Worm (Caenorhabditis elegans) whole organism, L2 larva: ENCODE measurements around the gene srh-95.

Experiments used
- F13H6.1 ChIP-seq: sonication (generic microtip); optimal IDR thresholded peaks from 2 replicates; lab custom pipeline; 2016; ENCODE audit warnings: missing genetic modification characterization, missing compliant biosample characterization
- Y55F3AM.14 ChIP-seq: fragments of 200-800 bp; sonication (Bioruptor generic); optimal IDR thresholded peaks from 2 replicates; lab custom pipeline; 2018; ENCODE audit warnings: mild to moderate bottlenecking, missing genetic modification characterization, missing compliant biosample characterization
- alr-1 ChIP-seq: fragments of 150-350 bp; optimal IDR thresholded peaks from 2 replicates; lab custom pipeline; 2014; ENCODE audit warnings: missing biosample characterization, missing genetic modification characterization
- aly-2 ChIP-seq: fragments of 150-350 bp; optimal IDR thresholded peaks from 2 replicates; lab custom pipeline; 2014; ENCODE audit warnings: missing biosample characterization, missing genetic modification characterization
- blmp-1 ChIP-seq: sonication (generic microtip); optimal IDR thresholded peaks from 2 replicates; lab custom pipeline; 2017; ENCODE audit warnings: missing genetic modification characterization, mild to moderate bottlenecking, missing compliant biosample characterization, antibody characterized with exemption, moderate library complexity; ENCODE audit not compliant: insufficient read depth
- ceh-16 ChIP-seq: fragments of 150-350 bp; optimal IDR thresholded peaks from 2 replicates; lab custom pipeline; 2014; ENCODE audit warnings: missing biosample characterization, missing genetic modification characterization
- ceh-82 ChIP-seq: fragments of 150-350 bp; optimal IDR thresholded peaks from 2 replicates; lab custom pipeline; 2014; ENCODE audit warnings: missing biosample characterization, missing genetic modification characterization
- crh-2 ChIP-seq: sonication (generic microtip); optimal IDR thresholded peaks from 2 replicates; lab custom pipeline; 2017; ENCODE audit warnings: missing biosample characterization, missing genetic modification characterization
- dmd-4 ChIP-seq: sonication (generic microtip); optimal IDR thresholded peaks from 2 replicates; lab custom pipeline; 2017; ENCODE audit warnings: missing biosample characterization, missing genetic modification characterization
- egl-27 ChIP-seq: sonication (generic microtip); optimal IDR thresholded peaks from 3 replicates; lab custom pipeline; 2017; ENCODE audit warnings: missing biosample characterization, missing genetic modification reagents, missing genetic modification characterization
- elt-1 ChIP-seq: fragments of 150-350 bp; optimal IDR thresholded peaks from 2 replicates; lab custom pipeline; 2014; ENCODE audit warnings: missing biosample characterization, missing genetic modification characterization
- elt-3 ChIP-seq: sonication (generic microtip); optimal IDR thresholded peaks from 2 replicates; lab custom pipeline; 2017; ENCODE audit warnings: missing biosample characterization, missing genetic modification characterization
- fos-1 ChIP-seq: fragments of 150-350 bp; optimal IDR thresholded peaks from 2 replicates; lab custom pipeline; 2014; ENCODE audit warnings: missing biosample characterization, missing genetic modification characterization
- gmeb-1 ChIP-seq: fragments of 150-350 bp; optimal IDR thresholded peaks from 2 replicates; lab custom pipeline; 2014; ENCODE audit warnings: missing biosample characterization, missing genetic modification characterization
- lin-13 ChIP-seq: fragments of 150-350 bp; optimal IDR thresholded peaks from 2 replicates; lab custom pipeline; 2014; ENCODE audit warnings: missing biosample characterization, missing genetic modification reagents, missing genetic modification characterization
- mbf-1 ChIP-seq: sonication (generic microtip); optimal IDR thresholded peaks from 2 replicates; lab custom pipeline; 2017; ENCODE audit warnings: missing biosample characterization, missing genetic modification characterization
- mdl-1 ChIP-seq, 2 experiments: fragments of 150-350 bp in 1 of 2; sonication (generic microtip) in 1 of 2; optimal IDR thresholded peaks; 2 replicates each; lab custom pipeline; 2017; ENCODE audit warnings: missing biosample characterization in 2 of 2, missing genetic modification characterization in 2 of 2
- nhr-10 ChIP-seq: sonication (generic microtip); optimal IDR thresholded peaks from 2 replicates; lab custom pipeline; 2017; ENCODE audit warnings: missing biosample characterization, missing genetic modification characterization
- nhr-11 ChIP-seq: fragments of 150-350 bp; optimal IDR thresholded peaks from 2 replicates; lab custom pipeline; 2014; ENCODE audit warnings: missing biosample characterization, missing genetic modification characterization
- nhr-12 ChIP-seq: fragments of 150-350 bp; optimal IDR thresholded peaks from 2 replicates; lab custom pipeline; 2014; ENCODE audit warnings: missing biosample characterization, missing genetic modification characterization
- nhr-21 ChIP-seq: fragments of 150-350 bp; optimal IDR thresholded peaks from 2 replicates; lab custom pipeline; 2014; ENCODE audit warnings: missing biosample characterization, missing genetic modification characterization
- nhr-23 ChIP-seq: fragments of 150-350 bp; optimal IDR thresholded peaks from 2 replicates; lab custom pipeline; 2014; ENCODE audit warnings: missing biosample characterization, missing genetic modification reagents, missing genetic modification characterization
- nhr-25 ChIP-seq: fragments of 150-350 bp; sonication (generic microtip); optimal IDR thresholded peaks from 3 replicates; lab custom pipeline; 2014; ENCODE audit warnings: missing biosample characterization, missing genetic modification characterization
- nhr-6 ChIP-seq: fragments of 150-350 bp; optimal IDR thresholded peaks from 2 replicates; lab custom pipeline; 2014; ENCODE audit warnings: missing biosample characterization, missing genetic modification characterization
- sma-3 ChIP-seq: sonication (generic microtip); optimal IDR thresholded peaks from 2 replicates; lab custom pipeline; 2016; ENCODE audit warnings: missing genetic modification reagents, missing genetic modification characterization, missing compliant biosample characterization
- sma-9 ChIP-seq, 2 experiments: fragments of 150-350 bp in 1 of 2; sonication (generic microtip) in 1 of 2; optimal IDR thresholded peaks; 2 replicates each; lab custom pipeline; 2014 to 2016; ENCODE audit warnings: missing genetic modification characterization in 2 of 2, mild to moderate bottlenecking in 1 of 2, missing biosample characterization in 1 of 2, missing compliant biosample characterization in 1 of 2, missing genetic modification reagents in 1 of 2, moderate library complexity in 1 of 2
- snpc-4 ChIP-seq: fragments of 150-350 bp; optimal IDR thresholded peaks from 2 replicates; lab custom pipeline; 2014; ENCODE audit warnings: missing biosample characterization, missing genetic modification characterization
- unc-39 ChIP-seq: fragments of 150-350 bp; optimal IDR thresholded peaks from 2 replicates; lab custom pipeline; 2014; ENCODE audit warnings: missing biosample characterization, missing genetic modification characterization
- zag-1 ChIP-seq: fragments of 150-350 bp; optimal IDR thresholded peaks from 2 replicates; lab custom pipeline; 2014; ENCODE audit warnings: missing biosample characterization, missing genetic modification characterization
- ztf-4 ChIP-seq: fragments of 150-350 bp; optimal IDR thresholded peaks from 2 replicates; lab custom pipeline; 2014; ENCODE audit warnings: missing biosample characterization, missing genetic modification characterization

The srh-95 gene

ce11 chrV:16210257-16211002 lies 36.2 kb upstream of the srh-95 start, which contains the start of gene F11A5.16:
TSS of gene F11A5.16 (plus strand) at chrV:16210952.
- TF ChIP-seq fos-1: no peak
- TF ChIP-seq nhr-6 (tag; lab: Kevin White, UChicago): no peak
- no peak for TF ChIP-seq aly-2 (tag; lab: Kevin White, UChicago)
- no peak for TF ChIP-seq blmp-1 (tag; lab: Kevin White, UChicago)
- no peak for TF ChIP-seq nhr-23 (tag; lab: Kevin White, UChicago)

- TF ChIP-seq mbf-1 (tag; lab: Kevin White, UChicago) (no peak), sma-9 (GFP tag; optimal IDR thresholded peaks at IDR 0.05; lab: Kevin White, UChicago) (peak; percentile 76), sma-9 (tag; optimal IDR thresholded peaks at IDR 0.05; lab: Kevin White, UChicago) (no peak), nhr-21 (tag; lab: Kevin White, UChicago) (peak; percentile 61)
- TF ChIP-seq, all 48 proteins: peak for 2
These were observed 35.0 kb upstream of the srh-95 start for ce11 chrV:16211713-16212112.

- TF ChIP-seq nhr-23 (tag; lab: Kevin White, UChicago): no peak
- peak; percentile 45 for TF ChIP-seq nhr-25 (tag; lab: Kevin White, UChicago)
- peak; percentile 49 for TF ChIP-seq blmp-1 (tag; lab: Kevin White, UChicago)
- TF ChIP-seq egl-27 (tag; lab: Kevin White, UChicago): peak; percentile 0
- TF ChIP-seq gmeb-1: peak; percentile 27
- no peak for TF ChIP-seq alr-1 (tag; lab: Kevin White, UChicago)
- TF ChIP-seq nhr-11 (tag; lab: Kevin White, UChicago): no peak
- TF ChIP-seq elt-3 (tag; lab: Kevin White, UChicago): no peak
- TF ChIP-seq sma-9 (GFP tag; optimal IDR thresholded peaks at IDR 0.05; lab: Kevin White, UChicago): peak; percentile 91
- TF ChIP-seq sma-9 (tag; optimal IDR thresholded peaks at IDR 0.05; lab: Kevin White, UChicago): no peak
- TF ChIP-seq zag-1 (tag; lab: Kevin White, UChicago): no peak
- TF ChIP-seq lin-13 (GFP tag; lab: Kevin White, UChicago): no peak
- TF ChIP-seq mdl-1 (tag; optimal IDR thresholded peaks at IDR 0.05; lab: Kevin White, UChicago): peak in 1 of 2 experiments; percentile 3
- TF ChIP-seq sma-3 (GFP tag; lab: Kevin White, UChicago): peak; percentile 36
- no peak for TF ChIP-seq snpc-4 (tag; lab: Kevin White, UChicago)
- no peak for TF ChIP-seq dmd-4 (tag; lab: Kevin White, UChicago)
- peak; percentile 81 for TF ChIP-seq nhr-21 (tag; lab: Kevin White, UChicago)
- no peak for TF ChIP-seq nhr-12 (tag; lab: Kevin White, UChicago)
- TF ChIP-seq Y55F3AM.14 (GFP tag; lab: Kevin White, UChicago): peak; percentile 14
- peak; percentile 5 for TF ChIP-seq crh-2 (tag; lab: Kevin White, UChicago)
- no peak for TF ChIP-seq nhr-10 (tag; lab: Kevin White, UChicago)
- no peak for TF ChIP-seq ceh-16 (tag; lab: Kevin White, UChicago)
- TF ChIP-seq unc-39 (tag; lab: Kevin White, UChicago): no peak
- no peak for TF ChIP-seq aly-2 (tag; lab: Kevin White, UChicago)
These were observed 33.4 kb upstream of the srh-95 start for ce11 chrV:16213323-16213722.

ce11 chrV:16214505-16214904 lies 32.2 kb upstream of the srh-95 start, which contains the start of gene F11A5.9:
TSS of gene F11A5.9 (plus strand) at chrV:16214890.
- TF ChIP-seq blmp-1 (tag; lab: Kevin White, UChicago) (no peak), lin-13 (GFP tag; lab: Kevin White, UChicago) (no peak), unc-39 (tag; lab: Kevin White, UChicago) (no peak), alr-1 (tag; lab: Kevin White, UChicago) (no peak), snpc-4 (tag; lab: Kevin White, UChicago) (no peak), nhr-10 (tag; lab: Kevin White, UChicago) (no peak), elt-1 (no peak), gmeb-1 (no peak), egl-27 (tag; lab: Kevin White, UChicago) (no peak), nhr-21 (tag; lab: Kevin White, UChicago) (no peak), mdl-1 (tag; optimal IDR thresholded peaks at IDR 0.05; lab: Kevin White, UChicago) (no peak), ceh-16 (tag; lab: Kevin White, UChicago) (no peak), ztf-4 (no peak), fos-1 (no peak), ceh-82 (tag; lab: Kevin White, UChicago) (no peak), sma-9 (GFP tag; optimal IDR thresholded peaks at IDR 0.05; lab: Kevin White, UChicago) (no peak), sma-9 (tag; optimal IDR thresholded peaks at IDR 0.05; lab: Kevin White, UChicago) (no peak), F13H6.1 (tag; lab: Kevin White, UChicago) (no peak)
